Worm (Caenorhabditis elegans) whole organism, L4/young adult: ENCODE results near the gene pqn-37.

Source experiments
- dao-5 ChIP-seq: sonication (generic microtip); optimal IDR thresholded peaks from 2 replicates; lab custom pipeline; 2016; ENCODE audit warnings: missing genotype, missing genetic modification characterization, moderate library complexity, missing compliant biosample characterization
- him-1 ChIP-seq: sonication (generic microtip); optimal IDR thresholded peaks from 2 replicates; lab custom pipeline; 2016; ENCODE audit warnings: missing genotype, missing genetic modification reagents, missing genetic modification characterization, missing compliant biosample characterization

- TF ChIP-seq him-1 (tag; lab: Kevin White, UChicago) (no peak), dao-5 (no peak)
Measured at ce11 chrX:3260509-3260908, 10.2 kb upstream of the pqn-37 start, which contains the start of gene lbp-2.
